Fruit fly (Drosophila melanogaster) whole organism, prepupa: ENCODE results near the gene CG11267.
A peak's percentile ranks its signal among the peaks of the same experiment; 100 is the strongest.

Experiments used
- CG10631 ChIP-seq: fragments of 200-800 bp; sonication (Bioruptor generic); optimal IDR thresholded peaks from 2 replicates; lab custom pipeline; 2016; ENCODE audit warnings: missing biosample characterization, missing genetic modification characterization
- CG10669 ChIP-seq: fragments of 200-800 bp; sonication (Bioruptor generic); optimal IDR thresholded peaks from 3 replicates; lab custom pipeline; 2018; ENCODE audit warnings: missing biosample characterization, mild to moderate bottlenecking, missing genetic modification characterization, moderate library complexity
- CG11762 ChIP-seq: fragments of 200-800 bp; sonication (Bioruptor generic); optimal IDR thresholded peaks from 3 replicates; lab custom pipeline; 2016; ENCODE audit warnings: missing biosample characterization, missing genetic modification characterization; ENCODE audit not compliant: insufficient read depth
- CG11902 ChIP-seq: fragments of 200-800 bp; sonication (Bioruptor generic); optimal IDR thresholded peaks from 3 replicates; lab custom pipeline; 2016; ENCODE audit warnings: missing biosample characterization, missing genetic modification characterization
- CG1621 ChIP-seq: fragments of 200-800 bp; sonication (Bioruptor generic); optimal IDR thresholded peaks from 3 replicates; lab custom pipeline; 2018; ENCODE audit warnings: missing biosample characterization, mild to moderate bottlenecking, missing genetic modification characterization
- CG16779 ChIP-seq: fragments of 200-800 bp; sonication (Bioruptor generic); optimal IDR thresholded peaks from 3 replicates; lab custom pipeline; 2017; ENCODE audit warnings: missing biosample characterization, mild to moderate bottlenecking, missing genetic modification characterization
- CG3032 ChIP-seq: fragments of 200-800 bp; optimal IDR thresholded peaks from 2 replicates; lab custom pipeline; 2019; ENCODE audit warnings: missing biosample characterization, mild to moderate bottlenecking, missing genetic modification characterization, moderate library complexity
- CG31627 ChIP-seq: fragments of 200-800 bp; sonication (Bioruptor generic); optimal IDR thresholded peaks from 3 replicates; lab custom pipeline; 2016; ENCODE audit warnings: missing biosample characterization, missing genetic modification characterization
- CG32006 ChIP-seq: fragments of 200-800 bp; sonication (Bioruptor generic); optimal IDR thresholded peaks from 3 replicates; lab custom pipeline; 2017; ENCODE audit warnings: missing biosample characterization, mild to moderate bottlenecking, missing genetic modification characterization
- CG34406 ChIP-seq: fragments of 200-800 bp; sonication (Bioruptor generic); optimal IDR thresholded peaks from 3 replicates; lab custom pipeline; 2016; ENCODE audit warnings: missing biosample characterization, missing genetic modification characterization
- CG4318 ChIP-seq: fragments of 200-800 bp; sonication (Bioruptor generic); optimal IDR thresholded peaks from 3 replicates; lab custom pipeline; 2017; ENCODE audit warnings: missing biosample characterization, mild to moderate bottlenecking, missing genetic modification characterization
- CG6276 ChIP-seq: fragments of 200-800 bp; sonication (Bioruptor generic); optimal IDR thresholded peaks from 2 replicates; lab custom pipeline; 2017; ENCODE audit warnings: missing biosample characterization, mild to moderate bottlenecking, missing genetic modification characterization
- CG6808 ChIP-seq: fragments of 200-800 bp; sonication (Bioruptor generic); optimal IDR thresholded peaks from 3 replicates; lab custom pipeline; 2017; ENCODE audit warnings: missing biosample characterization, missing genetic modification characterization, mild to moderate bottlenecking, moderate library complexity, missing genetic modification reagents
- CG6854 ChIP-seq: fragments of 200-800 bp; sonication (Bioruptor generic); optimal IDR thresholded peaks from 2 replicates; lab custom pipeline; 2017; ENCODE audit warnings: missing biosample characterization, mild to moderate bottlenecking, missing genetic modification characterization
- CG7368 ChIP-seq: fragments of 200-800 bp; sonication (Bioruptor generic); optimal IDR thresholded peaks from 3 replicates; lab custom pipeline; 2016; ENCODE audit warnings: missing biosample characterization, missing genetic modification characterization
- Eip75B ChIP-seq: fragments of 200-800 bp; sonication (Bioruptor generic); optimal IDR thresholded peaks from 3 replicates; lab custom pipeline; 2016; ENCODE audit warnings: missing biosample characterization, missing genetic modification characterization
- Eip78C ChIP-seq: fragments of 200-800 bp; sonication (Bioruptor generic); peaks from one replicate; lab custom pipeline; 2016; ENCODE audit warnings: missing biosample characterization, missing genetic modification characterization
- Eip93F ChIP-seq: fragments of 200-800 bp; sonication (Bioruptor generic); optimal IDR thresholded peaks from 2 replicates; lab custom pipeline; 2016; ENCODE audit warnings: missing biosample characterization, mild to moderate bottlenecking, missing genetic modification characterization
- Ets21C ChIP-seq: fragments of 200-800 bp; sonication (Bioruptor generic); optimal IDR thresholded peaks from 3 replicates; lab custom pipeline; 2016; ENCODE audit warnings: missing biosample characterization, missing genetic modification characterization
- Gug ChIP-seq: fragments of 200-800 bp; sonication (Bioruptor generic); IDR thresholded peaks from 2 replicates; pipeline ENCODE4 v1.3.6; 2022; ENCODE audit warnings: missing biosample characterization, missing genetic modification characterization
- Hr39 ChIP-seq: fragments of 200-800 bp; sonication (Bioruptor generic); optimal IDR thresholded peaks from 2 replicates; lab custom pipeline; 2016; ENCODE audit warnings: missing biosample characterization, missing genetic modification characterization
- Hr4 ChIP-seq: fragments of 200-800 bp; sonication (Bioruptor generic); optimal IDR thresholded peaks from 3 replicates; lab custom pipeline; 2016; ENCODE audit warnings: missing biosample characterization, missing genetic modification characterization
- Lpt ChIP-seq: fragments of 200-800 bp; sonication (Bioruptor generic); optimal IDR thresholded peaks from 3 replicates; lab custom pipeline; 2016; ENCODE audit warnings: missing biosample characterization, missing genetic modification characterization
- Met ChIP-seq: fragments of 200-800 bp; sonication (Bioruptor generic); optimal IDR thresholded peaks from 3 replicates; lab custom pipeline; 2016; ENCODE audit warnings: missing biosample characterization, missing genetic modification characterization
- OdsH ChIP-seq: fragments of 200-800 bp; sonication (Bioruptor generic); optimal IDR thresholded peaks from 3 replicates; lab custom pipeline; 2016; ENCODE audit warnings: missing biosample characterization, missing genetic modification characterization
- Smox ChIP-seq: fragments of 200-800 bp; sonication (Bioruptor generic); optimal IDR thresholded peaks from 3 replicates; lab custom pipeline; 2016; ENCODE audit warnings: missing biosample characterization, missing genetic modification characterization
- Sox102F ChIP-seq: fragments of 200-800 bp; sonication (Bioruptor generic); optimal IDR thresholded peaks from 2 replicates; lab custom pipeline; 2016; ENCODE audit warnings: missing biosample characterization, mild to moderate bottlenecking, missing genetic modification characterization
- Sox15 ChIP-seq: fragments of 200-800 bp; sonication (Bioruptor generic); optimal IDR thresholded peaks from 3 replicates; lab custom pipeline; 2016; ENCODE audit warnings: missing biosample characterization, missing genetic modification characterization
- acj6 ChIP-seq: fragments of 200-800 bp; sonication (Bioruptor generic); optimal IDR thresholded peaks from 3 replicates; lab custom pipeline; 2016; ENCODE audit warnings: missing biosample characterization, missing genetic modification characterization
- dsx ChIP-seq: fragments of 200-800 bp; optimal IDR thresholded peaks from 3 replicates; lab custom pipeline; 2019; ENCODE audit warnings: missing biosample characterization, mild to moderate bottlenecking, missing genetic modification characterization, moderate library complexity; ENCODE audit not compliant: poor library complexity, severe bottlenecking
- eg ChIP-seq: fragments of 200-800 bp; sonication (Bioruptor generic); IDR thresholded peaks from 3 replicates; pipeline ENCODE4 v1.3.6; 2022; ENCODE audit warnings: missing biosample characterization, missing genetic modification characterization
- fd59A ChIP-seq: fragments of 200-800 bp; sonication (Bioruptor generic); optimal IDR thresholded peaks from 2 replicates; lab custom pipeline; 2017; ENCODE audit warnings: missing biosample characterization, mild to moderate bottlenecking, missing genetic modification characterization, missing genetic modification reagents
- net ChIP-seq: fragments of 200-800 bp; sonication (Bioruptor generic); optimal IDR thresholded peaks from 3 replicates; lab custom pipeline; 2016; ENCODE audit warnings: missing biosample characterization, missing genetic modification characterization
- spab ChIP-seq: fragments of 200-800 bp; sonication (Bioruptor generic); optimal IDR thresholded peaks from 2 replicates; lab custom pipeline; 2017; ENCODE audit warnings: missing biosample characterization, mild to moderate bottlenecking, missing genetic modification characterization, missing genetic modification reagents
- ss ChIP-seq, 2 experiments: fragments of 200-800 bp; sonication (Bioruptor generic); optimal IDR thresholded peaks; 2 replicates in 1 of 2; 3 replicates in 1 of 2; lab custom pipeline; 2017 to 2018; ENCODE audit warnings: mild to moderate bottlenecking in 2 of 2, missing biosample characterization in 2 of 2, missing genetic modification characterization in 2 of 2, moderate library complexity in 1 of 2
- svp ChIP-seq: fragments of 200-800 bp; sonication (Bioruptor generic); peaks from one replicate; lab custom pipeline; 2016; ENCODE audit warnings: missing biosample characterization, missing genetic modification characterization

Gene CG11267

DNA sequence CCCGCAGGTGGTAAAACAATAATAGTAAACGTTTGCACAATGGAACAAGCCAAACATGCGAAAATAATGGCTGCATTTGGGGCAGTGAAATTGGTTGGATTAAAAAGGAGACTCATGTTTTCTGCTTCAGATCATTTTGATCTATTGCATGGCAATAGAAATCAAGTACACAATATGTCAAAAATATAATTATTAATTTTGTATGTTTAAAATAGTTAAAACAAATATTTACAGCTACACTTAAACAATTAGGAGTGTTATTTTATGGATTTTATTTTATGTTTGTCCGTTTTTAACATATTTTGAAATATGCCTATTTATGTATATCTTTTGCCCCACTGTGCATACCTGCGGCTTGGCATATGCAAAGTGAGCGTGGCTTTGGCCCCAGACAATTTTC, 50.4 kb downstream of the CG11267 start (continued):
- TF ChIP-seq Eip75B (GFP tag; lab: Kevin White, UChicago) (peak; percentile 12), CG34406 (peak; percentile 15), fd59A (GFP tag; lab: Kevin White, UChicago) (peak; percentile 48), CG10631 (peak; percentile 52), Lpt (GFP tag; lab: Kevin White, UChicago) (no peak), Met (no peak), Sox102F (GFP tag; lab: Kevin White, UChicago) (no peak), CG31627 (GFP tag; lab: Kevin White, UChicago) (no peak), Ets21C (GFP tag; lab: Kevin White, UChicago) (no peak), Eip93F (GFP tag; lab: Kevin White, UChicago) (no peak), OdsH (peak; percentile 30), net (GFP tag; lab: Kevin White, UChicago) (no peak), CG4318 (GFP tag; lab: Kevin White, UChicago) (peak; percentile 22), acj6 (GFP tag; lab: Kevin White, UChicago) (peak; percentile 36), Eip78C (GFP tag; lab: Kevin White, UChicago) (peak; percentile 75), CG11902 (GFP tag; lab: Kevin White, UChicago) (no peak), CG11762 (GFP tag; lab: Kevin White, UChicago) (no peak), Gug (no peak), CG7368 (GFP tag; lab: Kevin White, UChicago) (no peak), CG1621 (tag; lab: Kevin White, UChicago) (no peak), Sox15 (GFP tag; lab: Kevin White, UChicago) (no peak), CG6854 (no peak), svp (GFP tag; lab: Kevin White, UChicago) (peak; percentile 43), Hr4 (GFP tag; lab: Kevin White, UChicago) (peak; percentile 13), CG10669 (peak; percentile 14), CG32006 (peak; percentile 61), spab (GFP tag; lab: Kevin White, UChicago) (peak; percentile 12), CG6808 (peak; percentile 36), CG3032 (tag; lab: Kevin White, UChicago) (peak; percentile 50), ss (GFP tag; optimal IDR thresholded peaks at IDR 0.05; lab: Kevin White, UChicago) (no peak), Smox (GFP tag; lab: Kevin White, UChicago) (no peak), eg (GFP tag; lab: Robert Waterston, UW) (no peak), CG6276 (GFP tag; lab: Kevin White, UChicago) (peak; percentile 12), CG16779 (tag; lab: Kevin White, UChicago) (no peak), Hr39 (GFP tag; lab: Kevin White, UChicago) (no peak), dsx (GFP tag; lab: Kevin White, UChicago) (no peak)
